Worm (Caenorhabditis elegans): ENCODE results near the gene F54H5.14.

F54H5.14 gene

DNA sequence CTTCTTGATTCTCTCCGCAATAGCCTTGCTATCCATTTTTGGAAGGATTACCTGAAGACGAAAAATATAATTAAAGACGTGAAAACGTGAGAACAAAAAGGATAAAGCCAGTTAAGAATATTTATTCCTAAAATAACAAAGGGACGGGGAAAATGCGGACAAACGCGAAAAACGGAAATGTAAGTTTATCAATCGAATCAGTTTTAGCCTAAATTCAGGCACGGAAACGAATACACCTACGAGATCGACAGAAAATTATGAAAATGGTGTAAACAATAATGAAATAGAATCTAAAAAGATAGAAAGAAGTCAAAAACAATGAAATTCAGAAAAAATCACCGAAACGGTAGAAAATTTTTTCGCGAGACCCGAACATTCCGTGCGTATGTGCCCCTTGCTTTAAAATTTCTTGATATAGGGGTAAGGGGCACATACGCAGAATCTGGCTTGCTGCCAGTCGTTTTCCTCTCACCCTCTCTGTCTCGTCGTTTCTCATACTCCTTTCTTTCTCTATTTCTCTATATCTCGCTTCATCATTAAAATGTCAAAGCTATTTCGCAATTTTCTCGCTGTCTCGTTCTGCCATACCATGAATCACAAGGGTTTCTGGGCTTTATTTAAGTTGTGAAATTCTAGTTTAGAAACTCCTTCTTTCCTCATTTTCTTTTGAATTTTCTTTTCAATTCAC is 36.5 kb downstream of the F54H5.14 start, which contains the start of gene icd-1:
Gene icd-1, minus strand, starts transcription at position 51 of the 688 bp plus-strand sequence.
- TF ChIP-seq cog-1 (tag; optimal IDR thresholded peaks at IDR 0.05) (peak; percentile 84), T22C8.4 (GFP tag; IDR thresholded peaks at IDR 0.05) (no peak), flt-1 (GFP tag; IDR thresholded peaks at IDR 0.05) (0 out of 2 replicates have a peak, but pooled peaks have one; percentile 61), tab-1 (GFP tag; IDR thresholded peaks at IDR 0.05) (no peak), med-1 (GFP tag; optimal IDR thresholded peaks at IDR 0.05; ENCODE audit: insufficient read depth) (peak; percentile 36), ref-1 (GFP tag; conservative IDR thresholded peaks at IDR 0.05) (no peak), ztf-29 (GFP tag; IDR thresholded peaks at IDR 0.05) (peak; percentile 73), klf-2 (GFP tag; conservative IDR thresholded peaks at IDR 0.05) (no peak), ztf-23 (GFP tag; IDR thresholded peaks at IDR 0.05) (peak; percentile 100)

DNA sequence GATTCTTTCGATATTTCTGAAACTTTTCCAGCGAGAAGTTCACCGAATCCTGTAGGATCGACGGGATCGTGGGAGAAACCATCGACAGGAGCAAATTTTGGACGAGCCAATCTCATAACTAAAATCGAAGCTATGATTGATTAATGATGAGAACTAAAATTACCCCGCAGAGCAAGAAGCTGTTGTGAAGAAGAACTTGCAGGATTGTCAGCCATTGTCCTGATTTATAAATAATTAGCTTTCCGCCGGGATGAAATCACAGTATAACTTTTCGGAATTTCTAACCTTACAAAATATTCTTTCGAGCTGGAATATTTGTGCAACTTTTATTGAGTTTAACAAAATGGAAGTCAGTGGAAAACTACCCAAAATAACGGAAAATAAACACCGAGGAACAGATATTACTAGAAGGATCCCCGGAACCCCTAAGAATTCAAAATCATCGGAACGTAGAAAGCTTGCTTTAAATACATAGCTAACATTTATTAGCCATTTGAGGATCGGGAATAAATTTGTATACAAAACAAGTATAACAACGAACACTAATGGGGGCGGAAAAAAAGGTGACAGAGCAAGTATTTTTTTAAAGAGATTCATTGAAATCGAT is 37.8 kb downstream of the F54H5.14 start, which contains the start of gene C56C10.7:
Gene C56C10.7, minus strand, starts transcription at position 312 of the 607 bp plus-strand sequence.
- TF ChIP-seq ref-1 (GFP tag; conservative IDR thresholded peaks at IDR 0.05) (no peak), flt-1 (GFP tag; IDR thresholded peaks at IDR 0.05) (0 out of 2 replicates have a peak, but pooled peaks have one; percentile 14)

ce11 chrII:6582758-6583157 is 42.4 kb downstream of the F54H5.14 start, which contains the start of gene C56C10.4:
Gene C56C10.4, plus strand, starts transcription at chrII:6583058.
- TF ChIP-seq med-1 (GFP tag; optimal IDR thresholded peaks at IDR 0.05; ENCODE audit: insufficient read depth) (no peak), T22C8.4 (GFP tag; IDR thresholded peaks at IDR 0.05) (no peak), ref-1 (GFP tag; conservative IDR thresholded peaks at IDR 0.05) (no peak)

ce11 chrII:6581236-6581635 is 44.0 kb downstream of the F54H5.14 start, which contains the start of gene C56C10.6:
Gene C56C10.6, minus strand, starts transcription at chrII:6581336.
- TF ChIP-seq tab-1 (GFP tag; IDR thresholded peaks at IDR 0.05): no peak
- TF ChIP-seq cog-1 (tag; optimal IDR thresholded peaks at IDR 0.05): no peak
- TF ChIP-seq ztf-23 (GFP tag; IDR thresholded peaks at IDR 0.05): no peak
- TF ChIP-seq klf-2 (GFP tag; conservative IDR thresholded peaks at IDR 0.05): no peak
- TF ChIP-seq med-1 (GFP tag; optimal IDR thresholded peaks at IDR 0.05; ENCODE audit: insufficient read depth): no peak
- TF ChIP-seq T22C8.4 (GFP tag; IDR thresholded peaks at IDR 0.05): no peak
- TF ChIP-seq flt-1 (GFP tag; IDR thresholded peaks at IDR 0.05): no peak

DNA sequence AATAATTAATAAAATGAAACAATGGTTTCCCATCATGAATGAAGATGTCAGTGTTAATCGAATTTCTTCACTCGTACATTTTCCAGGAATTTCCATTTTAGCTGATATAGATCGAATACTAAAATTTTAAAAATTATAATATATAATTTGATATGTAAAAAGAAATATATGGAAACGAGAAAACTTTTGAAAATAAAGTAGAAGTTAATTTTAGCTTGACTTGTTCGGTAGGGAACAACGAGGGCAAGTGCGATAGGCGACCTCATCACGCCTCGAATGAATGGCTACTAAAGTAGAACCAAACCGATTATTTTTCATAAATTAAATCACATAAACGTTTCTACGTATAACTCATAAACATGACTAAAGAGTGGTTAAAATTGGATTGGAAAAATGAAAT is 46.8 kb downstream of the F54H5.14 start, which contains the start of gene sra-31:
Gene sra-31, minus strand, starts transcription at position 101 of the 400 bp plus-strand sequence.
- TF ChIP-seq cog-1 (tag; optimal IDR thresholded peaks at IDR 0.05): no peak
- no peak for TF ChIP-seq ztf-23 (GFP tag; IDR thresholded peaks at IDR 0.05)
- no peak for TF ChIP-seq ref-1 (GFP tag; conservative IDR thresholded peaks at IDR 0.05)
- TF ChIP-seq T22C8.4 (GFP tag; IDR thresholded peaks at IDR 0.05): no peak
- TF ChIP-seq klf-2 (GFP tag; conservative IDR thresholded peaks at IDR 0.05): no peak
- TF ChIP-seq ztf-29 (GFP tag; IDR thresholded peaks at IDR 0.05): no peak
- no peak for TF ChIP-seq flt-1 (GFP tag; IDR thresholded peaks at IDR 0.05)
- no peak for TF ChIP-seq tab-1 (GFP tag; IDR thresholded peaks at IDR 0.05)
- TF ChIP-seq med-1 (GFP tag; optimal IDR thresholded peaks at IDR 0.05; ENCODE audit: insufficient read depth): no peak

DNA sequence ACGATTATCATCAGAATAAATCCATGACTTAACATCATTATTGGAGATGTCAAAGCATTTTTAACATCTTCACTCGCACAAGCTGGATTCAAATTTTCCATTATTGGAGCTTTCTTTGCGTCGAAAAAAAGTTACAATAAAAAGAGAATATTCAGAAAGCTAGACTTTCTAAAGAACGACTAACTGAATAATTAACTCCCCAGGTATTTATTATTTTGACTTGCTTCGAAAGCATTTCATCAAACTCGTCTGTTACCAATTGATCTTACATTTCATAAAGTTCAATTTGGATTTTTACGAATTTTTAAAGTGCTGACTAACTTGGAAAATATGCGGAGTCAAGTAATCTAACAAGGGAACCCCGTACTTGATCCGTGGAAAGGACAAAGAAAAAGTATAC is 49.6 kb downstream of the F54H5.14 start, which contains the start of gene sra-29:
Gene sra-29, minus strand, starts transcription at position 101 of the 400 bp plus-strand sequence.
- TF ChIP-seq ztf-29 (GFP tag; IDR thresholded peaks at IDR 0.05): no peak
- no peak for TF ChIP-seq T22C8.4 (GFP tag; IDR thresholded peaks at IDR 0.05)
- no peak for TF ChIP-seq flt-1 (GFP tag; IDR thresholded peaks at IDR 0.05)
- TF ChIP-seq ztf-23 (GFP tag; IDR thresholded peaks at IDR 0.05): no peak
- no peak for TF ChIP-seq klf-2 (GFP tag; conservative IDR thresholded peaks at IDR 0.05)
- no peak for TF ChIP-seq ref-1 (GFP tag; conservative IDR thresholded peaks at IDR 0.05)

DNA sequence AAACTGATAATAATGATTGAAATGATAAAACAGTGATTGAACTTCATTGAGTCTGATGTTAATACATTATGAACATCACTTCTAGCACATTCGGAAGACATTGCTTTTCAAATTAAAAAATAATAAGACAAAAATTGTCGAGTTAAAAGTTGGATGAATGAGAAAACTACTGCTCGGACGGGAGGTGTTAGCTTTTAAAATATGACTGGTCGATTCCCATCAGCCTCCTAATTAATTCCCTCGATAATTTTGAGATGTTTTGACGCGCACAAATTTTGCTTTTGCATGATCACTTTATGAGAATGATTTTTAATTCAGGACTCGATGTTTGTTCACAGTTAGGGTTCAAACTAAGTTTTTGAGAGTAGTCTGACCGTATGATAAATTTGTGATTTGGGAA is 51.5 kb downstream of the F54H5.14 start, which contains the start of gene sra-28:
Gene sra-28, minus strand, starts transcription at position 101 of the 400 bp plus-strand sequence.
- no peak for TF ChIP-seq med-1 (GFP tag; optimal IDR thresholded peaks at IDR 0.05; ENCODE audit: insufficient read depth)
- no peak for TF ChIP-seq klf-2 (GFP tag; conservative IDR thresholded peaks at IDR 0.05)
- no peak for TF ChIP-seq tab-1 (GFP tag; IDR thresholded peaks at IDR 0.05)
- no peak for TF ChIP-seq ztf-23 (GFP tag; IDR thresholded peaks at IDR 0.05)
- TF ChIP-seq ztf-29 (GFP tag; IDR thresholded peaks at IDR 0.05): no peak
- TF ChIP-seq T22C8.4 (GFP tag; IDR thresholded peaks at IDR 0.05): no peak
- TF ChIP-seq flt-1 (GFP tag; IDR thresholded peaks at IDR 0.05): no peak
- no peak for TF ChIP-seq ref-1 (GFP tag; conservative IDR thresholded peaks at IDR 0.05)
- TF ChIP-seq cog-1 (tag; optimal IDR thresholded peaks at IDR 0.05): no peak
